Fruit fly (Drosophila melanogaster): Measurements from ENCODE around the gene CG7017.

CG7017 gene

dm6 chr3L:20230178-20230775, 18.4 kb upstream of the CG7017 start (continued):
- no peak for TF ChIP-seq pfk (GFP tag; optimal IDR thresholded peaks at IDR 0.05)
- TF ChIP-seq cg (GFP tag; optimal IDR thresholded peaks at IDR 0.05): peak; percentile 45
- TF ChIP-seq CG13287 (GFP tag; IDR thresholded peaks at IDR 0.05; ENCODE audit: partially characterized antibody): peak; percentile 31; the same call in 1 of the 2 replicates
- no peak for TF ChIP-seq CG4360 (GFP tag; IDR thresholded peaks at IDR 0.05)
- no peak for TF ChIP-seq CG1603 (tag; optimal IDR thresholded peaks at IDR 0.05)
- no peak for TF ChIP-seq CG9817 (tag; optimal IDR thresholded peaks at IDR 0.05)
- TF ChIP-seq Ets97D (GFP tag; optimal IDR thresholded peaks at IDR 0.05): no peak
- TF ChIP-seq CG8290 (GFP tag; optimal IDR thresholded peaks at IDR 0.05): no peak
- no peak for TF ChIP-seq CG8290 (tag; optimal IDR thresholded peaks at IDR 0.05)
- TF ChIP-seq CG2199 (GFP tag; IDR thresholded peaks at IDR 0.05): no peak
- TF ChIP-seq maf-S (GFP tag; optimal IDR thresholded peaks at IDR 0.05): no peak
- peak; percentile 45; the same call in 1 of the 3 replicates for TF ChIP-seq mld (GFP tag; IDR thresholded peaks at IDR 0.05; ENCODE audit: partially characterized antibody)
- no peak for TF ChIP-seq CG6254 (GFP tag; optimal IDR thresholded peaks at IDR 0.05)
- no peak for TF ChIP-seq CG9727 (GFP tag; optimal IDR thresholded peaks at IDR 0.05)
- no peak for TF ChIP-seq zfh1 (GFP tag; IDR thresholded peaks at IDR 0.05)
- TF ChIP-seq usp (GFP tag; optimal IDR thresholded peaks at IDR 0.05): no peak
- no peak for TF ChIP-seq Fer1 (GFP tag; optimal IDR thresholded peaks at IDR 0.05)
- no peak for TF ChIP-seq row (GFP tag; IDR thresholded peaks at IDR 0.05)
- TF ChIP-seq nerfin-2 (GFP tag; IDR thresholded peaks at IDR 0.05; ENCODE audit: partially characterized antibody): no peak
- TF ChIP-seq Abd-B (GFP tag; optimal IDR thresholded peaks at IDR 0.05): no peak
- no peak for TF ChIP-seq CG15514 (GFP tag; optimal IDR thresholded peaks at IDR 0.05)
- no peak for TF ChIP-seq CG12299 (tag; optimal IDR thresholded peaks at IDR 0.05)
- no peak for TF ChIP-seq CG10462 (GFP tag; optimal IDR thresholded peaks at IDR 0.05)
- no peak for TF ChIP-seq shn (GFP tag; optimal IDR thresholded peaks at IDR 0.05)
- no peak for TF ChIP-seq Doc2 (GFP tag; IDR thresholded peaks at IDR 0.05)
- peak; percentile 47 for TF ChIP-seq Myb (GFP tag; optimal IDR thresholded peaks at IDR 0.05)
- no peak for TF ChIP-seq gt (GFP tag; IDR thresholded peaks at IDR 0.05)
- TF ChIP-seq vnd (GFP tag; IDR thresholded peaks at IDR 0.05; ENCODE audit: partially characterized antibody): 0 out of 3 replicates have a peak, but pooled peaks have one; percentile 33
- TF ChIP-seq Atf-2 (GFP tag; optimal IDR thresholded peaks at IDR 0.05): no peak
- no peak for TF ChIP-seq CG30431 (GFP tag; optimal IDR thresholded peaks at IDR 0.05)
- no peak for TF ChIP-seq oc (tag; optimal IDR thresholded peaks at IDR 0.05)
- no peak for TF ChIP-seq ken (GFP tag; IDR thresholded peaks at IDR 0.05)
- no peak for TF ChIP-seq CG12659 (GFP tag; optimal IDR thresholded peaks at IDR 0.05)
- peak; percentile 99 for TF ChIP-seq Blimp-1 (GFP tag; optimal IDR thresholded peaks at IDR 0.05)
- 0 out of 2 replicates have a peak, but pooled peaks have one; percentile 25 for TF ChIP-seq CG14441 (GFP tag; IDR thresholded peaks at IDR 0.05)
- no peak for TF ChIP-seq CoRest (tag; optimal IDR thresholded peaks at IDR 0.05)
- TF ChIP-seq zfh2 (GFP tag; optimal IDR thresholded peaks at IDR 0.05): no peak
- no peak for TF ChIP-seq CG6765 (GFP tag; optimal IDR thresholded peaks at IDR 0.05)
- TF ChIP-seq CG2889 (GFP tag; IDR thresholded peaks at IDR 0.05): no peak
- no peak for TF ChIP-seq CG6689 (GFP tag; IDR thresholded peaks at IDR 0.05)
- peak; percentile 41; the same call in 1 of the 2 replicates for TF ChIP-seq inv (GFP tag; IDR thresholded peaks at IDR 0.05; ENCODE audit: partially characterized antibody)
- TF ChIP-seq Scr (GFP tag; IDR thresholded peaks at IDR 0.05; ENCODE audit: partially characterized antibody): peak; percentile 48; the same call in 1 of the 2 replicates
- TF ChIP-seq CG1832 (GFP tag; optimal IDR thresholded peaks at IDR 0.05): no peak
- no peak for TF ChIP-seq HHEX (GFP tag; optimal IDR thresholded peaks at IDR 0.05)
- no peak for TF ChIP-seq Nf-YA (GFP tag; IDR thresholded peaks at IDR 0.05)
- peak; percentile 32; the same call in 1 of the 2 replicates for TF ChIP-seq ttk (GFP tag; IDR thresholded peaks at IDR 0.05)
- TF ChIP-seq unc-4 (GFP tag; IDR thresholded peaks at IDR 0.05; ENCODE audit: partially characterized antibody): no peak
- TF ChIP-seq nau (GFP tag; optimal IDR thresholded peaks at IDR 0.05): no peak
- peak; percentile 86; the same call in 3 of the 4 replicates for TF ChIP-seq chinmo (GFP tag; IDR thresholded peaks at IDR 0.05; ENCODE audit: partially characterized antibody)
- TF ChIP-seq Lpt (GFP tag; optimal IDR thresholded peaks at IDR 0.05): no peak

Measured in whole organism, embryonic.